Worm (Caenorhabditis elegans): Measurements from ENCODE around the gene M163.7.

Gene M163.7

DNA sequence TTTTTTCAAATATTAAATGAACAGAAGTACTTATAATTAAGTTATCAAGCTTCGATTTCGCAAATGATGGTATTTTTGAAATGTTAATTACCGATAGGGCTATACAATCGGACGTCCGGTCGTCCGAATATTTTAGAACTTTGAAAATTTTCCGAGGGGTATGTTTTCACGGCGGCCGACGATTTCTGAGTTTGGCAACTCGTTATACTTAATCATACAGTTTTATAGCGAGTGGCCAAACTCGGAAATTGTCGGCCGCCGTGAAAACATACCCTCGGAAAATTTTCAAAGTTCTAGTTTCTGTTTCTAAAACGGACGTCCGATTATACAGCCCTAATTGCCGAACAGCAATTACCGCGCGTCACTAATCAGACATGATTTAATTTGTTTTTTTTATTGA, 40.4 kb upstream of the M163.7 start:
- TF ChIP-seq ceh-32 (tag; optimal IDR thresholded peaks at IDR 0.05; ENCODE audit: poor library complexity) (no peak), R02D3.7 (tag; optimal IDR thresholded peaks at IDR 0.05) (no peak), T20F7.1 (GFP tag; optimal IDR thresholded peaks at IDR 0.05) (no peak), nhr-102 (tag; optimal IDR thresholded peaks at IDR 0.05) (no peak), nhr-77 (tag; optimal IDR thresholded peaks at IDR 0.05) (no peak), dmd-8 (GFP tag; IDR thresholded peaks at IDR 0.05) (no peak), D1046.2 (GFP tag; IDR thresholded peaks at IDR 0.05) (no peak), saeg-2 (GFP tag; IDR thresholded peaks at IDR 0.05) (no peak), fos-1 (tag; optimal IDR thresholded peaks at IDR 0.05) (no peak), daf-8 (GFP tag; IDR thresholded peaks at IDR 0.05) (no peak), mes-2 (tag; optimal IDR thresholded peaks at IDR 0.05; ENCODE audit: poor library complexity, severe bottlenecking) (no peak), egl-27 (tag; optimal IDR thresholded peaks at IDR 0.05) (no peak), mep-1 (tag; optimal IDR thresholded peaks at IDR 0.05) (no peak), php-3 (GFP tag; IDR thresholded peaks at IDR 0.05) (no peak), nhr-11 (tag; optimal IDR thresholded peaks at IDR 0.05) (no peak), tra-1 (GFP tag; IDR thresholded peaks at IDR 0.05) (no peak), jun-1 (tag; optimal IDR thresholded peaks at IDR 0.05) (no peak)

DNA sequence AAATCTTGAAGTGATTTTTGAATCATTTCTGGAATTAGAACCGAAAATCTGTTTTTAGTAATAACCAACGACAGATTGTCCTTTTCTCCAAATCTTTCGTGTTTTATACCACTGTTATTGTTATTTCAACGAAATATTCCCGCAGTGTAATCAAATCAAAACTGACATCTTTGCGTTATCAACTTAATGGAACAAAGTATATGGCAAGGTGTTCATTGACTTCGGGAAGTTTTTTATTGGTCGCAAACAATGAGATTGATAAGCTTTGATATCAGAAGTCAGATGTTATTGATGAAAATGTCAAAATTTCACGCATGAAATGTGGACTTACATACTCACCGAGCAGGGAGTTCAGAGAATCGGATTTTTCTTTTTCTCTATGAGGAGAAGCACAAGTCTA, 39.9 kb upstream of the M163.7 start, which contains the start of gene F23D12.11:
Gene F23D12.11 (minus strand): TSS at position 79 of the 400 bp plus-strand sequence.
- TF ChIP-seq F26F4.8 (GFP tag; conservative IDR thresholded peaks at IDR 0.05) (no peak), nhr-28 (tag; optimal IDR thresholded peaks at IDR 0.05) (peak; percentile 31), ces-1 (GFP tag; optimal IDR thresholded peaks at IDR 0.05) (no peak), dmd-6 (GFP tag; IDR thresholded peaks at IDR 0.05) (0 out of 2 replicates have a peak, but pooled peaks have one; percentile 16), daf-16 (GFP tag; optimal IDR thresholded peaks at IDR 0.05) (no peak), daf-16 (tag; optimal IDR thresholded peaks at IDR 0.05) (peak; percentile 59), Y105C5A.15 (GFP tag; IDR thresholded peaks at IDR 0.05) (no peak), snpc-1.2 (GFP tag; IDR thresholded peaks at IDR 0.05) (no peak)

ce11 chrX:14428052-14428451, 36.6 kb upstream of the M163.7 start, which contains the start of gene F23D12.1:
Gene F23D12.1 (minus strand): TSS chrX:14428152.
- TF ChIP-seq nhr-76 (tag; optimal IDR thresholded peaks at IDR 0.05), result no peak
- TF ChIP-seq tag-97 (GFP tag; IDR thresholded peaks at IDR 0.05), result no peak
- no peak for TF ChIP-seq php-3 (GFP tag; IDR thresholded peaks at IDR 0.05)
- no peak for TF ChIP-seq tra-1 (GFP tag; IDR thresholded peaks at IDR 0.05)
- TF ChIP-seq jun-1 (tag; optimal IDR thresholded peaks at IDR 0.05), result no peak
- TF ChIP-seq pha-4 (GFP tag; IDR thresholded peaks at IDR 0.05), result no peak
- no peak for TF ChIP-seq pha-4 (tag; optimal IDR thresholded peaks at IDR 0.05)
- TF ChIP-seq F44E2.7 (GFP tag; IDR thresholded peaks at IDR 0.05), result no peak
- no peak for TF ChIP-seq mxl-3 (GFP tag; optimal IDR thresholded peaks at IDR 0.05)
- no peak for TF ChIP-seq daf-16 (GFP tag; optimal IDR thresholded peaks at IDR 0.05)
- no peak for TF ChIP-seq daf-16 (tag; optimal IDR thresholded peaks at IDR 0.05)
- no peak for TF ChIP-seq fos-1 (tag; optimal IDR thresholded peaks at IDR 0.05)
- TF ChIP-seq unc-62 (GFP tag; optimal IDR thresholded peaks at IDR 0.05 in 1 of 2), result no peak
- no peak for TF ChIP-seq unc-62 (tag; optimal IDR thresholded peaks at IDR 0.05)
- TF ChIP-seq Y105C5A.15 (GFP tag; IDR thresholded peaks at IDR 0.05), result no peak
- TF ChIP-seq ZK546.5 (tag; optimal IDR thresholded peaks at IDR 0.05), result no peak
- no peak for TF ChIP-seq aly-2 (tag; optimal IDR thresholded peaks at IDR 0.05)
- no peak for TF ChIP-seq set-16 (GFP tag; IDR thresholded peaks at IDR 0.05)
- TF ChIP-seq zip-11 (GFP tag; IDR thresholded peaks at IDR 0.05), result no peak
- TF ChIP-seq ceh-44 (GFP tag; IDR thresholded peaks at IDR 0.05), result no peak
- no peak for TF ChIP-seq ztf-11 (tag; optimal IDR thresholded peaks at IDR 0.05)
- no peak for TF ChIP-seq duxl-1 (tag; optimal IDR thresholded peaks at IDR 0.05; ENCODE audit: poor library complexity)
- no peak for TF ChIP-seq dmd-8 (GFP tag; IDR thresholded peaks at IDR 0.05)

All from whole organism, L4 larva.